Worm (Caenorhabditis elegans): Measurements from ENCODE around the gene F52H2.1.

The F52H2.1 gene

ce11 chrX:2607522-2608278, 34.8 kb downstream of the F52H2.1 start, which contains the start of gene T03G6.1:
Gene T03G6.1, plus strand, starts transcription at chrX:2608228.
- TF ChIP-seq dmd-6 (GFP tag; IDR thresholded peaks at IDR 0.05), result no peak
- TF ChIP-seq unc-62 (GFP tag; optimal IDR thresholded peaks at IDR 0.05 in 1 of 2), result peak in 1 of 2 experiments; percentile 66
- TF ChIP-seq unc-62 (tag; optimal IDR thresholded peaks at IDR 0.05), result no peak

DNA sequence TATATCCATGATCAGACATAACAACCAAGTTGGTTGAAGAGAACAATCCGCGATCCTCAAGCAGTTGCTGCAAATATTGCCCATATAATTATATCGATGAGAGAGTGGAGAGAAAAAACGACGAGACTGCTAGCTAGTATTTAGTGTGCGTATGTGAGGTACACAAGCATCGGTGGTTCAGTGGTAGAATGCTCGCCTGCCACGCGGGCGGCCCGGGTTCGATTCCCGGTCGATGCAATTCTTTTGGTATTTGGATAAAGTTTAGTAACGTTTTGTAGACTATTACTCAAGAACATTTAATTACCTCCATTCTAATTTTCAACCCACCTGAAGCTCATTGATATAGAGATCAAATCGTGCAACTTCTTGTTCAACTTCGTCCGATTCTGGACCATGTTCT, 40.2 kb downstream of the F52H2.1 start:
- TF ChIP-seq spr-3 (GFP tag; optimal IDR thresholded peaks at IDR 0.05) (peak; percentile 64), set-16 (GFP tag; IDR thresholded peaks at IDR 0.05) (peak; percentile 32; the same call in 1 of the 2 replicates), T26A8.4 (GFP tag; IDR thresholded peaks at IDR 0.05) (peak; percentile 83), ctbp-1 (GFP tag; IDR thresholded peaks at IDR 0.05) (peak; percentile 75; the same call in 1 of the 2 replicates), unc-130 (GFP tag; optimal IDR thresholded peaks at IDR 0.05) (peak; percentile 67), zip-11 (GFP tag; IDR thresholded peaks at IDR 0.05) (peak; percentile 90), ama-1 (optimal IDR thresholded peaks at IDR 0.05) (no peak), F10B5.3 (tag; optimal IDR thresholded peaks at IDR 0.05) (no peak), ceh-32 (tag; optimal IDR thresholded peaks at IDR 0.05; ENCODE audit: poor library complexity) (no peak), mdt-29 (GFP tag; IDR thresholded peaks at IDR 0.05) (peak; percentile 64; the same call in 1 of the 2 replicates), lin-15B (tag; optimal IDR thresholded peaks at IDR 0.05) (no peak), F49E8.2 (tag; optimal IDR thresholded peaks at IDR 0.05; ENCODE audit: borderline replicate concordance) (no peak), tag-97 (GFP tag; IDR thresholded peaks at IDR 0.05) (no peak), Y75B8A.6 (GFP tag; IDR thresholded peaks at IDR 0.05) (peak; percentile 87), Y48G9A.11 (GFP tag; IDR thresholded peaks at IDR 0.05) (0 out of 2 replicates have a peak, but pooled peaks have one; percentile 31), gei-8 (GFP tag; optimal IDR thresholded peaks at IDR 0.05) (peak; percentile 79), F37D6.2 (tag; optimal IDR thresholded peaks at IDR 0.05) (peak; percentile 67), ceh-20 (GFP tag; IDR thresholded peaks at IDR 0.05) (peak; percentile 77), zfp-3 (GFP tag; conservative IDR thresholded peaks at IDR 0.05) (peak; percentile 56; the same call in 1 of the 2 replicates), nhr-42 (GFP tag; IDR thresholded peaks at IDR 0.05) (peak; percentile 83; the same call in 1 of the 2 replicates), jun-1 (tag; optimal IDR thresholded peaks at IDR 0.05) (peak; percentile 16), lin-1 (GFP tag; IDR thresholded peaks at IDR 0.05) (peak; percentile 80), aha-1 (tag) (peak; percentile 94), F44E2.7 (GFP tag; IDR thresholded peaks at IDR 0.05) (peak; percentile 79; the same call in 1 of the 2 replicates), mxl-3 (GFP tag; optimal IDR thresholded peaks at IDR 0.05) (peak; percentile 74), nhr-6 (tag; optimal IDR thresholded peaks at IDR 0.05) (peak; percentile 47), daf-16 (GFP tag; optimal IDR thresholded peaks at IDR 0.05) (peak; percentile 73 to 84), daf-16 (tag; optimal IDR thresholded peaks at IDR 0.05) (no peak), ztf-11 (tag; optimal IDR thresholded peaks at IDR 0.05) (no peak), sdz-12 (GFP tag; optimal IDR thresholded peaks at IDR 0.05) (peak; percentile 83), mdl-1 (tag; optimal IDR thresholded peaks at IDR 0.05) (peak in 1 of 2 experiments; percentile 62), ZK337.2 (GFP tag; IDR thresholded peaks at IDR 0.05) (peak; percentile 47; the same call in 1 of the 2 replicates), nhr-237 (tag; optimal IDR thresholded peaks at IDR 0.05) (no peak), madf-9 (GFP tag; conservative IDR thresholded peaks at IDR 0.05) (peak; percentile 88), mxl-2 (GFP tag; conservative IDR thresholded peaks at IDR 0.05) (peak; percentile 77), egl-43 (GFP tag; IDR thresholded peaks at IDR 0.05) (peak; percentile 96), dmd-9 (GFP tag; IDR thresholded peaks at IDR 0.05) (0 out of 2 replicates have a peak, but pooled peaks have one; percentile 61), daf-12 (tag; optimal IDR thresholded peaks at IDR 0.05) (no peak), mes-2 (tag; optimal IDR thresholded peaks at IDR 0.05; ENCODE audit: poor library complexity, severe bottlenecking) (peak; percentile 88), daf-8 (GFP tag; IDR thresholded peaks at IDR 0.05) (no peak), nhr-111 (GFP tag; optimal IDR thresholded peaks at IDR 0.05) (peak; percentile 87), spr-1 (tag; optimal IDR thresholded peaks at IDR 0.05) (peak; percentile 53), saeg-2 (GFP tag; IDR thresholded peaks at IDR 0.05) (no peak), ceh-82 (tag; optimal IDR thresholded peaks at IDR 0.05) (no peak), attf-4 (tag; optimal IDR thresholded peaks at IDR 0.05) (no peak)
